Fruit fly (Drosophila melanogaster) whole organism, embryonic: ENCODE data around the gene CG15414.

Source experiments
- CG10565 ChIP-seq: fragments of 200-800 bp; sonication (Bioruptor generic); optimal IDR thresholded peaks from 3 replicates; lab custom pipeline; 2016; ENCODE audit warnings: missing biosample characterization, mild to moderate bottlenecking, missing genetic modification characterization
- CG10979 ChIP-seq: fragments of 200-800 bp; sonication (Bioruptor generic); optimal IDR thresholded peaks from 2 replicates; lab custom pipeline; 2018; ENCODE audit warnings: missing biosample characterization, mild to moderate bottlenecking, missing genetic modification characterization, moderate library complexity
- CG11093 ChIP-seq: fragments of 200-800 bp; sonication (Bioruptor generic); IDR thresholded peaks from 3 replicates; pipeline ENCODE4 v1.3.6; 2022; ENCODE audit warnings: missing biosample characterization, missing genetic modification characterization
- CG11504 ChIP-seq: fragments of 200-800 bp; sonication (Bioruptor generic); optimal IDR thresholded peaks from 3 replicates; lab custom pipeline; 2019; ENCODE audit warnings: missing biosample characterization, mild to moderate bottlenecking, missing genetic modification characterization, moderate library complexity
- CG12299 ChIP-seq: fragments of 200-800 bp; sonication (Bioruptor generic); optimal IDR thresholded peaks from 2 replicates; lab custom pipeline; 2018; ENCODE audit warnings: missing biosample characterization, mild to moderate bottlenecking, missing genetic modification characterization
- CG13894 ChIP-seq: fragments of 200-800 bp; sonication (Bioruptor generic); optimal IDR thresholded peaks from 3 replicates; lab custom pipeline; 2018; ENCODE audit warnings: missing biosample characterization, mild to moderate bottlenecking, missing genetic modification characterization, moderate library complexity
- CG14710 ChIP-seq: fragments of 200-800 bp; sonication (Bioruptor generic); optimal IDR thresholded peaks from 3 replicates; lab custom pipeline; 2019; ENCODE audit warnings: missing biosample characterization, mild to moderate bottlenecking, missing genetic modification characterization, moderate library complexity
- CG15601 ChIP-seq: fragments of 200-800 bp; sonication (Bioruptor generic); optimal IDR thresholded peaks from 3 replicates; lab custom pipeline; 2019; ENCODE audit warnings: missing biosample characterization, mild to moderate bottlenecking, missing genetic modification characterization, moderate library complexity
- CG15696 ChIP-seq: fragments of 200-800 bp; sonication (Bioruptor generic); optimal IDR thresholded peaks from 2 replicates; lab custom pipeline; 2019; ENCODE audit warnings: missing biosample characterization, mild to moderate bottlenecking, missing genetic modification characterization, moderate library complexity
- CG1602 ChIP-seq: fragments of 200-800 bp; sonication (Bioruptor generic); optimal IDR thresholded peaks from 3 replicates; lab custom pipeline; 2016; ENCODE audit warnings: missing biosample characterization, missing genetic modification characterization
- CG4404 ChIP-seq: fragments of 200-800 bp; sonication (Bioruptor generic); IDR thresholded peaks from 2 replicates; pipeline ENCODE4 v1.3.6; 2022; ENCODE audit warnings: missing biosample characterization, missing genetic modification characterization
- CG4820 ChIP-seq: fragments of 200-800 bp; sonication (Bioruptor generic); optimal IDR thresholded peaks from 3 replicates; lab custom pipeline; 2016; ENCODE audit warnings: missing biosample characterization, missing genetic modification characterization
- CG4854 ChIP-seq: fragments of 200-800 bp; sonication (Bioruptor generic); optimal IDR thresholded peaks from 2 replicates; lab custom pipeline; 2016; ENCODE audit warnings: missing biosample characterization, missing genetic modification characterization, inconsistent platforms
- CG6175 ChIP-seq: fragments of 200-800 bp; sonication (Bioruptor generic); IDR thresholded peaks from 3 replicates; pipeline ENCODE4 v1.3.6; 2022; ENCODE audit warnings: missing biosample characterization, missing genetic modification characterization
- CG6683 ChIP-seq: fragments of 200-800 bp; sonication (Bioruptor generic); optimal IDR thresholded peaks from 2 replicates; lab custom pipeline; 2017; ENCODE audit warnings: missing biosample characterization, mild to moderate bottlenecking, missing genetic modification characterization, missing genetic modification reagents
- CG6854 ChIP-seq: fragments of 200-800 bp; sonication (Bioruptor generic); optimal IDR thresholded peaks from 3 replicates; lab custom pipeline; 2017; ENCODE audit warnings: missing biosample characterization, mild to moderate bottlenecking, missing genetic modification characterization
- CG7745 ChIP-seq: fragments of 200-800 bp; sonication (Bioruptor generic); optimal IDR thresholded peaks from 2 replicates; lab custom pipeline; 2018; ENCODE audit warnings: missing biosample characterization, mild to moderate bottlenecking, missing genetic modification characterization, moderate library complexity
- CG7839 ChIP-seq: fragments of 200-800 bp; sonication (Bioruptor generic); optimal IDR thresholded peaks from 3 replicates; lab custom pipeline; 2018; ENCODE audit warnings: missing biosample characterization, mild to moderate bottlenecking, missing genetic modification characterization, moderate library complexity
- CG9797 ChIP-seq: fragments of 200-800 bp; sonication (Bioruptor generic); optimal IDR thresholded peaks from 3 replicates; lab custom pipeline; 2018; ENCODE audit warnings: missing biosample characterization, mild to moderate bottlenecking, missing genetic modification characterization
- D19B ChIP-seq: fragments of 200-800 bp; sonication (Bioruptor generic); optimal IDR thresholded peaks from 2 replicates; lab custom pipeline; 2017; ENCODE audit warnings: missing biosample characterization, mild to moderate bottlenecking, missing genetic modification characterization
- Dref ChIP-seq: fragments of 200-800 bp; sonication (Bioruptor generic); IDR thresholded peaks from 2 replicates; pipeline ENCODE4 v1.3.6; 2022; ENCODE audit warnings: missing biosample characterization, missing genetic modification characterization
- E2f1 ChIP-seq: fragments of 200-800 bp; sonication (Bioruptor generic); IDR thresholded peaks from 2 replicates; pipeline ENCODE4 v1.3.6; 2022; ENCODE audit warnings: missing biosample characterization, missing genetic modification characterization
- H15 ChIP-seq: fragments of 200-800 bp; sonication (Bioruptor generic); IDR thresholded peaks from 3 replicates; pipeline ENCODE4 v1.3.6; 2022; ENCODE audit warnings: missing biosample characterization, missing genetic modification characterization
- Pdp1 ChIP-seq, 2 experiments: fragments of 200-800 bp; sonication (Bioruptor generic); optimal IDR thresholded peaks; 3 replicates each; lab custom pipeline; 2016; ENCODE audit warnings: missing biosample characterization in 2 of 2, missing genetic modification characterization in 2 of 2, mild to moderate bottlenecking in 1 of 2, moderate library complexity in 1 of 2
- Scr ChIP-seq: fragments of 200-800 bp; sonication (Bioruptor generic); IDR thresholded peaks from 2 replicates; pipeline ENCODE4 v1.3.6; 2022; ENCODE audit warnings: missing biosample characterization, missing genetic modification characterization; ENCODE audit not compliant: partially characterized antibody
- Sin3A ChIP-seq: fragments of >200 bp; optimal IDR thresholded peaks from 2 replicates; lab custom pipeline; 2018
- Six4 ChIP-seq: fragments of 200-800 bp; sonication (Bioruptor generic); optimal IDR thresholded peaks from 2 replicates; lab custom pipeline; 2016; ENCODE audit warnings: missing biosample characterization, missing genetic modification characterization
- Vsx1 ChIP-seq: fragments of 200-800 bp; sonication (Bioruptor generic); optimal IDR thresholded peaks from 2 replicates; lab custom pipeline; 2017; ENCODE audit warnings: missing biosample characterization, mild to moderate bottlenecking, missing genetic modification characterization, missing genetic modification reagents
- bbx ChIP-seq: fragments of 200-800 bp; sonication (Bioruptor generic); IDR thresholded peaks from 2 replicates; pipeline ENCODE4 v1.3.6; 2022; ENCODE audit warnings: missing biosample characterization, missing genetic modification characterization; ENCODE audit not compliant: partially characterized antibody
- bowl ChIP-seq: fragments of 200-800 bp; sonication (Bioruptor generic); IDR thresholded peaks from 2 replicates; pipeline ENCODE4 v1.3.6; 2022; ENCODE audit warnings: missing biosample characterization, missing genetic modification characterization
- cg ChIP-seq: fragments of 200-800 bp; sonication (Bioruptor generic); optimal IDR thresholded peaks from 3 replicates; lab custom pipeline; 2019; ENCODE audit warnings: missing biosample characterization, mild to moderate bottlenecking, missing genetic modification characterization, moderate library complexity
- chn ChIP-seq: fragments of 200-800 bp; sonication (Bioruptor generic); optimal IDR thresholded peaks from 2 replicates; lab custom pipeline; 2016; ENCODE audit warnings: missing biosample characterization, missing genetic modification characterization
- crc ChIP-seq: fragments of 200-800 bp; sonication (Bioruptor generic); optimal IDR thresholded peaks from 2 replicates; lab custom pipeline; 2016; ENCODE audit warnings: missing biosample characterization, missing genetic modification characterization
- crp ChIP-seq, 2 experiments: fragments of 200-800 bp; sonication (Bioruptor generic); optimal IDR thresholded peaks; 2 replicates in 1 of 2; 3 replicates in 1 of 2; lab custom pipeline; 2017; ENCODE audit warnings: missing biosample characterization in 2 of 2, missing genetic modification characterization in 2 of 2, mild to moderate bottlenecking in 1 of 2, moderate library complexity in 1 of 2
- danr ChIP-seq: fragments of 200-800 bp; sonication (Bioruptor generic); IDR thresholded peaks from 2 replicates; pipeline ENCODE4 v1.3.6; 2022; ENCODE audit warnings: missing biosample characterization, missing genetic modification characterization
- grn ChIP-seq: fragments of 200-800 bp; sonication (Bioruptor generic); optimal IDR thresholded peaks from 3 replicates; lab custom pipeline; 2017; ENCODE audit warnings: missing biosample characterization, missing genetic modification characterization
- kah ChIP-seq: fragments of 200-800 bp; sonication (Bioruptor generic); optimal IDR thresholded peaks from 2 replicates; lab custom pipeline; 2018; ENCODE audit warnings: missing biosample characterization, mild to moderate bottlenecking, missing genetic modification characterization
- kni ChIP-seq: fragments of 200-800 bp; sonication (Bioruptor generic); optimal IDR thresholded peaks from 3 replicates; lab custom pipeline; 2017; ENCODE audit warnings: mild to moderate bottlenecking, missing biosample characterization, missing genetic modification reagents, missing genetic modification characterization
- knrl ChIP-seq: fragments of 200-800 bp; sonication (Bioruptor generic); IDR thresholded peaks from 3 replicates; pipeline ENCODE4 v1.3.6; 2022; ENCODE audit warnings: missing biosample characterization, missing genetic modification characterization; ENCODE audit not compliant: partially characterized antibody
- lab ChIP-seq: fragments of 200-800 bp; sonication (Bioruptor generic); optimal IDR thresholded peaks from 3 replicates; lab custom pipeline; 2017; ENCODE audit warnings: missing biosample characterization, missing genetic modification characterization, mild to moderate bottlenecking, moderate library complexity, missing genetic modification reagents
- lilli ChIP-seq: fragments of 200-800 bp; sonication (Bioruptor generic); optimal IDR thresholded peaks from 3 replicates; lab custom pipeline; 2016; ENCODE audit warnings: missing biosample characterization, missing genetic modification characterization
- pb ChIP-seq: fragments of 200-800 bp; sonication (Bioruptor generic); optimal IDR thresholded peaks from 3 replicates; lab custom pipeline; 2016; ENCODE audit warnings: missing biosample characterization, missing genetic modification characterization
- pros ChIP-seq: fragments of 200-800 bp; sonication (Bioruptor generic); optimal IDR thresholded peaks from 3 replicates; lab custom pipeline; 2019; ENCODE audit warnings: missing biosample characterization, mild to moderate bottlenecking, missing genetic modification characterization, moderate library complexity
- ranshi ChIP-seq: fragments of 200-800 bp; sonication (Bioruptor generic); IDR thresholded peaks from 2 replicates; pipeline ENCODE4 v1.3.6; 2022; ENCODE audit warnings: missing biosample characterization, missing genetic modification characterization
- schlank ChIP-seq: fragments of 200-800 bp; sonication (Bioruptor generic); optimal IDR thresholded peaks from 2 replicates; lab custom pipeline; 2018; ENCODE audit warnings: missing biosample characterization, mild to moderate bottlenecking, missing genetic modification characterization
- sob ChIP-seq: fragments of 200-800 bp; sonication (Bioruptor generic); IDR thresholded peaks from 2 replicates; pipeline ENCODE4 v1.3.6; 2022; ENCODE audit warnings: missing biosample characterization, missing genetic modification characterization
- tap ChIP-seq: fragments of 200-800 bp; optimal IDR thresholded peaks from 3 replicates; lab custom pipeline; 2019; ENCODE audit warnings: missing biosample characterization, mild to moderate bottlenecking, missing genetic modification characterization, moderate library complexity
- tna ChIP-seq: fragments of 200-800 bp; sonication (Bioruptor generic); IDR thresholded peaks from 2 replicates; pipeline ENCODE4 v1.3.6; 2022; ENCODE audit warnings: missing biosample characterization, missing genetic modification characterization; ENCODE audit not compliant: partially characterized antibody
- trem ChIP-seq: fragments of 200-800 bp; optimal IDR thresholded peaks from 3 replicates; lab custom pipeline; 2019; ENCODE audit warnings: missing biosample characterization, mild to moderate bottlenecking, missing genetic modification characterization, moderate library complexity
- unpg ChIP-seq: fragments of 200-800 bp; sonication (Bioruptor generic); optimal IDR thresholded peaks from 3 replicates; lab custom pipeline; 2018; ENCODE audit warnings: missing biosample characterization, mild to moderate bottlenecking, missing genetic modification characterization, moderate library complexity

Gene CG15414

dm6 chr2L:3514569-3515191, 23.8 kb upstream of the CG15414 start, which contains the start of the genes LeuRS and CG17593 (continued):
- TF ChIP-seq Dref (GFP tag; lab: Robert Waterston, UW) (no peak), H15 (GFP tag; lab: Robert Waterston, UW) (no peak), bbx (GFP tag; lab: Robert Waterston, UW) (no peak), grn (GFP tag; lab: Kevin White, UChicago) (no peak), Six4 (GFP tag; lab: Kevin White, UChicago) (no peak), schlank (tag; lab: Kevin White, UChicago) (no peak), kah (no peak), CG11093 (GFP tag; lab: Robert Waterston, UW) (no peak), crp (GFP tag; optimal IDR thresholded peaks at IDR 0.05; lab: Kevin White, UChicago) (peak in 1 of 2 experiments; percentile 18), pros (GFP tag; lab: Kevin White, UChicago) (no peak), CG7745 (tag; lab: Kevin White, UChicago) (no peak), E2f1 (GFP tag; lab: Robert Waterston, UW) (no peak), sob (GFP tag; lab: Robert Waterston, UW) (no peak), CG6854 (GFP tag; lab: Kevin White, UChicago) (no peak), ranshi (no peak), crc (GFP tag; lab: Kevin White, UChicago) (no peak), cg (GFP tag; lab: Kevin White, UChicago) (no peak), D19B (GFP tag; lab: Kevin White, UChicago) (no peak), CG15696 (tag; lab: Kevin White, UChicago) (no peak), CG12299 (tag; lab: Kevin White, UChicago) (no peak), CG1602 (GFP tag; lab: Kevin White, UChicago) (no peak), lab (no peak), Pdp1 (GFP tag; optimal IDR thresholded peaks at IDR 0.05; lab: Kevin White, UChicago) (no peak), tna (GFP tag; lab: Robert Waterston, UW) (no peak), CG11504 (tag; lab: Kevin White, UChicago) (no peak), CG13894 (tag; lab: Kevin White, UChicago) (no peak), CG4854 (GFP tag; lab: Kevin White, UChicago) (no peak), CG15601 (no peak), lilli (GFP tag; lab: Kevin White, UChicago) (no peak), CG4404 (GFP tag; lab: Robert Waterston, UW) (no peak), CG10979 (tag; lab: Kevin White, UChicago) (no peak), chn (no peak), CG10565 (GFP tag; lab: Kevin White, UChicago) (no peak), Vsx1 (GFP tag; lab: Kevin White, UChicago) (no peak), CG7839 (tag; lab: Kevin White, UChicago) (no peak), unpg (GFP tag; lab: Kevin White, UChicago) (no peak), kni (GFP tag; lab: Kevin White, UChicago) (no peak), CG9797 (GFP tag; lab: Kevin White, UChicago) (peak; percentile 90), CG6683 (GFP tag; lab: Kevin White, UChicago) (no peak), CG4820 (no peak), Scr (0 out of 2 replicates have a peak, but pooled peaks have one; percentile 24), trem (tag; lab: Kevin White, UChicago) (peak; percentile 84), tap (tag; lab: Kevin White, UChicago) (no peak), pb (no peak), knrl (GFP tag; lab: Robert Waterston, UW) (peak; percentile 10; the same call in 1 of the 3 replicates), CG6175 (GFP tag; lab: Robert Waterston, UW) (no peak), CG14710 (tag; lab: Kevin White, UChicago) (peak; percentile 66), bowl (GFP tag; lab: Robert Waterston, UW) (no peak), danr (GFP tag; lab: Robert Waterston, UW) (no peak), Sin3A (peak; percentile 30)
